Worm (Caenorhabditis elegans) whole organism, mixed stage, embryonic: Measurements from ENCODE around the gene srh-40.

ENCODE experiments used
- lin-13 ChIP-seq: fragments of 150-350 bp; optimal IDR thresholded peaks from 2 replicates; lab custom pipeline; 2014; ENCODE audit warnings: missing biosample characterization, missing genetic modification characterization
- mab-5 ChIP-seq: fragments of 150-350 bp; optimal IDR thresholded peaks from 2 replicates; lab custom pipeline; 2014; ENCODE audit warnings: missing biosample characterization, missing genetic modification characterization
- nhr-28 ChIP-seq: fragments of 150-350 bp; optimal IDR thresholded peaks from 2 replicates; lab custom pipeline; 2014; ENCODE audit warnings: missing biosample characterization, missing genetic modification characterization
- nhr-76 ChIP-seq: sonication (generic microtip); optimal IDR thresholded peaks from 2 replicates; lab custom pipeline; 2017; ENCODE audit warnings: missing biosample characterization, missing genetic modification characterization
- unc-39 ChIP-seq: fragments of 150-350 bp; optimal IDR thresholded peaks from 2 replicates; lab custom pipeline; 2014; ENCODE audit warnings: missing biosample characterization, missing genetic modification characterization
- unc-62 ChIP-seq: fragments of 150-350 bp; optimal IDR thresholded peaks from 2 replicates; lab custom pipeline; 2014; ENCODE audit warnings: missing biosample characterization, missing genetic modification reagents, missing genetic modification characterization

ce11 chrIII:6651983-6652382 lies 41.4 kb downstream of the srh-40 start, which contains the start of gene pdfr-1:
- TF ChIP-seq unc-62 (GFP tag; lab: Kevin White, UChicago) (no peak), nhr-28 (tag; lab: Kevin White, UChicago) (no peak), mab-5 (tag; lab: Kevin White, UChicago) (no peak), nhr-76 (tag; lab: Kevin White, UChicago) (no peak), lin-13 (tag; lab: Kevin White, UChicago) (no peak), unc-39 (tag; lab: Kevin White, UChicago) (no peak)
